Fruit fly (Drosophila melanogaster) whole organism, embryonic: Measurements from ENCODE around the gene Dus1.

Experiments used
- Atf6 ChIP-seq: fragments of 200-800 bp; sonication (Bioruptor generic); IDR thresholded peaks from 2 replicates; pipeline ENCODE4 v1.3.6; 2022; ENCODE audit warnings: missing biosample characterization, missing genetic modification characterization
- B-H1 ChIP-seq: fragments of 200-800 bp; sonication (Bioruptor generic); IDR thresholded peaks from 3 replicates; pipeline ENCODE4 v1.3.6; 2022; ENCODE audit warnings: missing biosample characterization, missing genetic modification characterization
- CG12071 ChIP-seq: fragments of 200-800 bp; sonication (Bioruptor generic); optimal IDR thresholded peaks from 3 replicates; lab custom pipeline; 2018; ENCODE audit warnings: missing biosample characterization, mild to moderate bottlenecking, missing genetic modification characterization
- CG13775 ChIP-seq: fragments of 200-800 bp; sonication (Bioruptor generic); optimal IDR thresholded peaks from 3 replicates; lab custom pipeline; 2017; ENCODE audit warnings: missing biosample characterization, mild to moderate bottlenecking, missing genetic modification characterization
- CG15073 ChIP-seq: fragments of 200-800 bp; sonication (Bioruptor generic); optimal IDR thresholded peaks from 2 replicates; lab custom pipeline; 2016; ENCODE audit warnings: missing biosample characterization, missing genetic modification characterization
- CG1529 ChIP-seq: fragments of 200-800 bp; sonication (Bioruptor generic); optimal IDR thresholded peaks from 3 replicates; lab custom pipeline; 2018; ENCODE audit warnings: missing biosample characterization, missing genetic modification characterization
- CG16863 ChIP-seq: fragments of 200-800 bp; sonication (Bioruptor generic); optimal IDR thresholded peaks from 3 replicates; lab custom pipeline; 2016; ENCODE audit warnings: missing biosample characterization, missing genetic modification characterization
- CG17186 ChIP-seq: fragments of 200-800 bp; sonication (Bioruptor generic); optimal IDR thresholded peaks from 3 replicates; lab custom pipeline; 2017; ENCODE audit warnings: missing biosample characterization, missing genetic modification reagents, missing genetic modification characterization
- CG17829 ChIP-seq: fragments of 200-800 bp; optimal IDR thresholded peaks from 2 replicates; lab custom pipeline; 2019; ENCODE audit warnings: missing biosample characterization, mild to moderate bottlenecking, missing genetic modification characterization, moderate library complexity
- CG18476 ChIP-seq: fragments of 200-800 bp; sonication (Bioruptor generic); optimal IDR thresholded peaks from 2 replicates; lab custom pipeline; 2016; ENCODE audit warnings: missing biosample characterization, mild to moderate bottlenecking, missing genetic modification characterization
- CG2678 ChIP-seq: fragments of 200-800 bp; sonication (Bioruptor generic); optimal IDR thresholded peaks from 3 replicates; lab custom pipeline; 2019; ENCODE audit warnings: missing biosample characterization, mild to moderate bottlenecking, missing genetic modification characterization, moderate library complexity
- CG34224 ChIP-seq: fragments of 200-800 bp; sonication (Bioruptor generic); IDR thresholded peaks from 3 replicates; pipeline ENCODE4 v1.3.6; 2022; ENCODE audit warnings: missing biosample characterization, missing genetic modification characterization; ENCODE audit not compliant: partially characterized antibody
- CG34422 ChIP-seq: fragments of 200-800 bp; sonication (Bioruptor generic); IDR thresholded peaks from 3 replicates; pipeline ENCODE4 v1.3.6; 2022; ENCODE audit warnings: missing biosample characterization, missing genetic modification characterization
- CG4707 ChIP-seq: fragments of 200-800 bp; sonication (Bioruptor generic); optimal IDR thresholded peaks from 2 replicates; lab custom pipeline; 2018; ENCODE audit warnings: missing biosample characterization, mild to moderate bottlenecking, missing genetic modification characterization, moderate library complexity
- CG6175 ChIP-seq: fragments of 200-800 bp; sonication (Bioruptor generic); IDR thresholded peaks from 3 replicates; pipeline ENCODE4 v1.3.6; 2022; ENCODE audit warnings: missing biosample characterization, missing genetic modification characterization
- CG6254 ChIP-seq: fragments of 200-800 bp; sonication (Bioruptor generic); optimal IDR thresholded peaks from 3 replicates; lab custom pipeline; 2017; ENCODE audit warnings: mild to moderate bottlenecking, missing biosample characterization, missing genetic modification reagents, missing genetic modification characterization
- CG6689 ChIP-seq: fragments of 200-800 bp; sonication (Bioruptor generic); IDR thresholded peaks from 2 replicates; pipeline ENCODE4 v1.3.6; 2022; ENCODE audit warnings: missing biosample characterization, missing genetic modification characterization
- CG6765 ChIP-seq: fragments of 200-800 bp; sonication (Bioruptor generic); optimal IDR thresholded peaks from 3 replicates; lab custom pipeline; 2017; ENCODE audit warnings: missing biosample characterization, mild to moderate bottlenecking, missing genetic modification characterization
- CG6813 ChIP-seq: fragments of 200-800 bp; sonication (Bioruptor generic); optimal IDR thresholded peaks from 2 replicates; lab custom pipeline; 2017; ENCODE audit warnings: missing biosample characterization, missing genetic modification characterization, mild to moderate bottlenecking, moderate library complexity, missing genetic modification reagents
- CG7556 ChIP-seq: fragments of 200-800 bp; sonication (Bioruptor generic); optimal IDR thresholded peaks from 2 replicates; lab custom pipeline; 2017; ENCODE audit warnings: missing biosample characterization, mild to moderate bottlenecking, missing genetic modification characterization
- CG9727 ChIP-seq: fragments of 200-800 bp; sonication (Bioruptor generic); optimal IDR thresholded peaks from 3 replicates; lab custom pipeline; 2017; ENCODE audit warnings: missing biosample characterization, mild to moderate bottlenecking, missing genetic modification characterization
- CHES-1-like ChIP-seq: fragments of 200-800 bp; sonication (Bioruptor generic); optimal IDR thresholded peaks from 2 replicates; lab custom pipeline; 2016; ENCODE audit warnings: missing biosample characterization, missing genetic modification characterization
- D ChIP-seq, 2 experiments: fragments of 200-800 bp in 1 of 2; fragments of >200 bp in 1 of 2; sonication (Bioruptor generic) in 1 of 2; optimal IDR thresholded peaks; 2 replicates in 1 of 2; 3 replicates in 1 of 2; lab custom pipeline; 2017; ENCODE audit warnings: mild to moderate bottlenecking in 1 of 2, missing biosample characterization in 1 of 2, missing genetic modification characterization in 1 of 2, missing genetic modification reagents in 1 of 2
- Dbx ChIP-seq: fragments of 200-800 bp; sonication (Bioruptor generic); IDR thresholded peaks from 3 replicates; pipeline ENCODE4 v1.3.6; 2022; ENCODE audit warnings: missing biosample characterization, missing genetic modification characterization
- HLH4C ChIP-seq: fragments of 200-800 bp; sonication (Bioruptor generic); IDR thresholded peaks from 3 replicates; pipeline ENCODE4 v1.3.6; 2022; ENCODE audit warnings: missing biosample characterization, missing genetic modification characterization; ENCODE audit not compliant: partially characterized antibody
- Hr3 ChIP-seq: fragments of 200-800 bp; sonication (Bioruptor generic); optimal IDR thresholded peaks from 3 replicates; lab custom pipeline; 2016; ENCODE audit warnings: missing biosample characterization, missing genetic modification characterization
- NC2β ChIP-seq: fragments of 200-800 bp; sonication (Bioruptor generic); optimal IDR thresholded peaks from 2 replicates; lab custom pipeline; 2016; ENCODE audit warnings: missing biosample characterization, missing genetic modification characterization
- NK7.1 ChIP-seq: fragments of 200-800 bp; sonication (Bioruptor generic); optimal IDR thresholded peaks from 3 replicates; lab custom pipeline; 2016; ENCODE audit warnings: missing biosample characterization, missing genetic modification characterization
- Neu2 ChIP-seq: fragments of 200-800 bp; sonication (Bioruptor generic); optimal IDR thresholded peaks from 3 replicates; lab custom pipeline; 2016; ENCODE audit warnings: missing biosample characterization, missing genetic modification characterization, borderline replicate concordance
- Nf-YA ChIP-seq: fragments of 200-800 bp; sonication (Bioruptor generic); IDR thresholded peaks from 2 replicates; pipeline ENCODE4 v1.3.6; 2022; ENCODE audit warnings: missing biosample characterization, missing genetic modification characterization
- Optix ChIP-seq: fragments of 200-800 bp; sonication (Bioruptor generic); IDR thresholded peaks from 3 replicates; pipeline ENCODE4 v1.3.6; 2022; ENCODE audit warnings: missing biosample characterization, missing genetic modification characterization
- ase ChIP-seq: fragments of 200-800 bp; sonication (Bioruptor generic); IDR thresholded peaks from 3 replicates; pipeline ENCODE4 v1.3.6; 2022; ENCODE audit warnings: missing biosample characterization, missing genetic modification characterization
- bowl ChIP-seq: fragments of 200-800 bp; sonication (Bioruptor generic); IDR thresholded peaks from 2 replicates; pipeline ENCODE4 v1.3.6; 2022; ENCODE audit warnings: missing biosample characterization, missing genetic modification characterization
- chif ChIP-seq, 2 experiments: fragments of 200-800 bp; sonication (Bioruptor generic); optimal IDR thresholded peaks; 3 replicates each; lab custom pipeline; 2016; ENCODE audit warnings: missing biosample characterization in 2 of 2, missing genetic modification characterization in 2 of 2
- danr ChIP-seq: fragments of 200-800 bp; sonication (Bioruptor generic); IDR thresholded peaks from 2 replicates; pipeline ENCODE4 v1.3.6; 2022; ENCODE audit warnings: missing biosample characterization, missing genetic modification characterization
- dm ChIP-seq: fragments of 200-800 bp; sonication (Bioruptor generic); optimal IDR thresholded peaks from 3 replicates; lab custom pipeline; 2016; ENCODE audit warnings: missing biosample characterization, missing genetic modification characterization
- gce ChIP-seq: fragments of 200-800 bp; sonication (Bioruptor generic); IDR thresholded peaks from 3 replicates; pipeline ENCODE4 v1.3.6; 2022; ENCODE audit warnings: missing biosample characterization, missing genetic modification characterization
- kay ChIP-seq: fragments of 200-800 bp; sonication (Bioruptor generic); optimal IDR thresholded peaks from 2 replicates; lab custom pipeline; 2016; ENCODE audit warnings: missing biosample characterization, missing genetic modification characterization
- klu ChIP-seq: fragments of 200-800 bp; sonication (Bioruptor generic); IDR thresholded peaks from 2 replicates; pipeline ENCODE4 v1.3.6; 2022; ENCODE audit warnings: missing biosample characterization, missing genetic modification characterization
- luna ChIP-seq: fragments of 200-800 bp; sonication (Bioruptor generic); optimal IDR thresholded peaks from 2 replicates; lab custom pipeline; 2016; ENCODE audit warnings: missing biosample characterization, missing genetic modification characterization
- maf-S ChIP-seq: fragments of 200-800 bp; sonication (Bioruptor generic); optimal IDR thresholded peaks from 2 replicates; lab custom pipeline; 2016; ENCODE audit warnings: missing biosample characterization, missing genetic modification characterization
- nau ChIP-seq: fragments of 200-800 bp; sonication (Bioruptor generic); optimal IDR thresholded peaks from 3 replicates; lab custom pipeline; 2017; ENCODE audit warnings: missing biosample characterization, mild to moderate bottlenecking, missing genetic modification characterization, missing genetic modification reagents
- nom ChIP-seq: fragments of 200-800 bp; sonication (Bioruptor generic); optimal IDR thresholded peaks from 2 replicates; lab custom pipeline; 2017; ENCODE audit warnings: missing biosample characterization, missing genetic modification characterization, mild to moderate bottlenecking, moderate library complexity, missing genetic modification reagents
- oc ChIP-seq: fragments of 200-800 bp; sonication (Bioruptor generic); optimal IDR thresholded peaks from 2 replicates; lab custom pipeline; 2018; ENCODE audit warnings: missing biosample characterization, mild to moderate bottlenecking, missing genetic modification characterization, moderate library complexity
- otp ChIP-seq: fragments of 200-800 bp; sonication (Bioruptor generic); IDR thresholded peaks from 3 replicates; pipeline ENCODE4, ENCODE4 v1.3.6; 2022; ENCODE audit warnings: missing biosample characterization, missing genetic modification characterization
- pb ChIP-seq: fragments of 200-800 bp; sonication (Bioruptor generic); optimal IDR thresholded peaks from 3 replicates; lab custom pipeline; 2016; ENCODE audit warnings: missing biosample characterization, missing genetic modification characterization
- scrt ChIP-seq: fragments of 200-800 bp; sonication (Bioruptor generic); optimal IDR thresholded peaks from 2 replicates; lab custom pipeline; 2018; ENCODE audit warnings: missing biosample characterization, mild to moderate bottlenecking, missing genetic modification characterization, moderate library complexity
- sr ChIP-seq: fragments of 200-800 bp; sonication (Bioruptor generic); IDR thresholded peaks from 3 replicates; pipeline ENCODE4 v1.3.6; 2022; ENCODE audit warnings: missing biosample characterization, missing genetic modification characterization
- tx ChIP-seq: fragments of 200-800 bp; sonication (Bioruptor generic); optimal IDR thresholded peaks from 2 replicates; lab custom pipeline; 2016; ENCODE audit warnings: missing biosample characterization, missing genetic modification characterization
- zf30C ChIP-seq: fragments of 200-800 bp; sonication (Bioruptor generic); optimal IDR thresholded peaks from 3 replicates; lab custom pipeline; 2018; ENCODE audit warnings: missing biosample characterization, mild to moderate bottlenecking, missing genetic modification characterization

Dus1 gene

DNA sequence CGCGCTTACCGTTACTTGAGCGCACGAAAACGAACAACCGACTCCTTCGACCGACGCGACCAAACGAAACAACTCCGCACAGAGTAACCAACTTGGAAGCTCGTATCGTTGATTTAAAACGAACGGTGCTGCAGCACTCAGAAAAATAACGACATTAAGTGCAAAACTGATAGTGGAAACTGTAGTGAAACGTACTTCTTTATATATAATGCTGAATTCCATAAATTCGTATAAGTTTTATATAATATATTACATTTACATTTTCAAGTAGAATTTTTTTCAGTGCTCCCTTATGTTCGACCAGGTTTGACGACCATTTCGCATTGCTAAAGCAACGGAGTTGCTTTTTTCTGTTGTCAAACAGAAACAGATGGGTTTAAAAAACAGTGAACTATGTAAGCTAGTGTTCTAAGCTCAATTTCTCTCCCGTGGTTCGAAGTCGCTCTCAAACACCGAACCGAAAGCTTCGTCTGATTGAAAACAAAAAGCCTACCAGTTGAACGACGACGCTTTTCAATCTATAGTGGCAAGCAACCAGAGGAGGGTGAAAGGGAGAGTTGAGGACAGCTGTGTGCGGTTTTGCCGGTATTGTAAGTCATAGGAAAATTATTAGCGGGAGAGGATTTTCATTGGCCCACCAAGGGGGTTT, 4.0 kb downstream of the Dus1 start, which contains the start of gene CG17075 (continued):
- TF ChIP-seq CG2678 (peak; percentile 97), CG4707 (GFP tag; lab: Kevin White, UChicago) (peak; percentile 79), Neu2 (GFP tag; lab: Kevin White, UChicago) (no peak), CG13775 (peak; percentile 91), CG7556 (GFP tag; lab: Kevin White, UChicago) (peak; percentile 98), bowl (GFP tag; lab: Robert Waterston, UW) (peak; percentile 88), CG12071 (GFP tag; lab: Kevin White, UChicago) (peak; percentile 88), CG34224 (GFP tag; lab: Robert Waterston, UW) (no peak), CG17829 (tag; lab: Kevin White, UChicago) (peak; percentile 89), CG6765 (peak; percentile 92), tx (peak; percentile 78), Hr3 (GFP tag; lab: Kevin White, UChicago) (peak; percentile 93), otp (GFP tag; lab: Robert Waterston, UW) (peak; percentile 84), CG16863 (GFP tag; lab: Kevin White, UChicago) (peak; percentile 65), Atf6 (GFP tag; lab: Robert Waterston, UW) (peak; percentile 97), CG6254 (GFP tag; lab: Kevin White, UChicago) (peak; percentile 85), klu (peak; percentile 92), pb (peak; percentile 42), CG9727 (GFP tag; lab: Kevin White, UChicago) (peak; percentile 94), Dbx (peak; percentile 97), chif (GFP tag; optimal IDR thresholded peaks at IDR 0.05; lab: Kevin White, UChicago) (peak; percentile 67 to 82), scrt (peak; percentile 92), ase (GFP tag; lab: Robert Waterston, UW) (peak; percentile 94), CG6175 (GFP tag; lab: Robert Waterston, UW) (peak; percentile 89), D (optimal IDR thresholded peaks at IDR 0.05; lab: Kevin White, UChicago) (no peak), D (GFP tag; optimal IDR thresholded peaks at IDR 0.05; lab: Kevin White, UChicago) (peak; percentile 84), Optix (peak; percentile 89), maf-S (GFP tag; lab: Kevin White, UChicago) (peak; percentile 62), gce (GFP tag; lab: Robert Waterston, UW) (peak; percentile 88), NK7.1 (GFP tag; lab: Kevin White, UChicago) (peak; percentile 39), HLH4C (GFP tag; lab: Robert Waterston, UW) (no peak), zf30C (GFP tag; lab: Kevin White, UChicago) (peak; percentile 77), CG18476 (GFP tag; lab: Kevin White, UChicago) (peak; percentile 93), CG6689 (GFP tag; lab: Robert Waterston, UW) (peak; percentile 94), danr (GFP tag; lab: Robert Waterston, UW) (peak; percentile 91), CG15073 (GFP tag; lab: Kevin White, UChicago) (peak; percentile 59), CG34422 (peak; percentile 95), CG6813 (GFP tag; lab: Kevin White, UChicago) (peak; percentile 89), oc (tag; lab: Kevin White, UChicago) (peak; percentile 91), luna (GFP tag; lab: Kevin White, UChicago) (no peak), sr (GFP tag; lab: Robert Waterston, UW) (peak; percentile 84), nau (GFP tag; lab: Kevin White, UChicago) (no peak), CHES-1-like (GFP tag; lab: Kevin White, UChicago) (peak; percentile 68), B-H1 (peak; percentile 94), Nf-YA (GFP tag; lab: Robert Waterston, UW) (peak; percentile 89), nom (GFP tag; lab: Kevin White, UChicago) (peak; percentile 40), kay (GFP tag; lab: Kevin White, UChicago) (peak; percentile 86), NC2β (GFP tag; lab: Kevin White, UChicago) (peak; percentile 65), CG1529 (peak; percentile 83), CG17186 (GFP tag; lab: Kevin White, UChicago) (peak; percentile 36), dm (GFP tag; lab: Kevin White, UChicago) (peak; percentile 31)
